Fruit fly (Drosophila melanogaster) whole organism, embryonic: ENCODE data around the gene CG13461.

Experiments used
- CG12299 ChIP-seq: fragments of 200-800 bp; sonication (Bioruptor generic); optimal IDR thresholded peaks from 2 replicates; lab custom pipeline; 2018; ENCODE audit warnings: missing biosample characterization, mild to moderate bottlenecking, missing genetic modification characterization
- CG16779 ChIP-seq: fragments of 200-800 bp; sonication (Bioruptor generic); IDR thresholded peaks from 2 replicates; pipeline ENCODE4 v1.3.6; 2022; ENCODE audit warnings: missing biosample characterization, missing genetic modification characterization
- CG1792 ChIP-seq: fragments of 200-800 bp; sonication (Bioruptor generic); optimal IDR thresholded peaks from 2 replicates; lab custom pipeline; 2016; ENCODE audit warnings: missing biosample characterization, missing genetic modification characterization
- CG32767 ChIP-seq: fragments of 200-800 bp; sonication (Bioruptor generic); IDR thresholded peaks from 2 replicates; pipeline ENCODE4 v1.3.6; 2022; ENCODE audit warnings: missing biosample characterization, missing genetic modification characterization
- Doc2 ChIP-seq: fragments of 200-800 bp; sonication (Bioruptor generic); IDR thresholded peaks from 2 replicates; pipeline ENCODE4 v1.3.6; 2022; ENCODE audit warnings: missing biosample characterization, missing genetic modification characterization
- MESR4 ChIP-seq: fragments of 200-800 bp; sonication (Bioruptor generic); optimal IDR thresholded peaks from 2 replicates; lab custom pipeline; 2018; ENCODE audit warnings: missing biosample characterization, mild to moderate bottlenecking, missing genetic modification characterization, moderate library complexity
- Nf-YC ChIP-seq: fragments of 200-800 bp; optimal IDR thresholded peaks from 3 replicates; lab custom pipeline; 2019; ENCODE audit warnings: missing biosample characterization, mild to moderate bottlenecking, missing genetic modification characterization, moderate library complexity
- amos ChIP-seq: fragments of 200-800 bp; sonication (Bioruptor generic); IDR thresholded peaks from 2 replicates; pipeline ENCODE4 v1.3.6; 2022; ENCODE audit warnings: missing biosample characterization, missing genetic modification characterization; ENCODE audit not compliant: partially characterized antibody
- cg ChIP-seq: fragments of 200-800 bp; sonication (Bioruptor generic); optimal IDR thresholded peaks from 3 replicates; lab custom pipeline; 2019; ENCODE audit warnings: missing biosample characterization, mild to moderate bottlenecking, missing genetic modification characterization, moderate library complexity

DNA sequence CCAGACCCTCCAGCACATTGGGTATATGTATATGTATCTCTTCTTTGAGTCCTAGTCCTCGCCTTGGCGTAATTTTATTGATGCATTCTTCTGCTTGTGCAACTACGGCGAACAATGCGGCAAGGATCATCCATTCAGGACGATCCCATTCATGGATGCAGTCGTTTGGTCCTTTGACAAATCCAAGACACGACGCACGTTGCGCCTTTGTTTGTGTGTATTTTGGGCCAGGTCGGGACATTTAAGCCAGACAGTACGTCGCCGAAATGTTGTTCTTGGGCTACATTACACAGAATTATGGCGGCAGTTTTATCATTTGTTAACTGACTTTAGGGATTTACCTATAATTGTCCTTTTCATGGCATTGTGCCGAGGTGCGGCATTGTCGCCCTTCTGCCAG is 7.2 kb downstream of the CG13461 start:
- TF ChIP-seq CG1792 (GFP tag; lab: Kevin White, UChicago) (no peak), CG16779 (GFP tag; lab: Robert Waterston, UW) (no peak), Doc2 (GFP tag; lab: Robert Waterston, UW) (no peak), Nf-YC (tag; lab: Kevin White, UChicago) (no peak), CG12299 (tag; lab: Kevin White, UChicago) (no peak), amos (GFP tag; lab: Robert Waterston, UW) (no peak), CG32767 (GFP tag; lab: Robert Waterston, UW) (no peak), cg (no peak), MESR4 (GFP tag; lab: Kevin White, UChicago) (no peak)
